Worm (Caenorhabditis elegans) whole organism, young adult: ENCODE measurements around the gene elt-4.
A peak's percentile ranks its signal among the peaks of the same experiment; 100 is the strongest.

Experiments used
- C06A6.2 ChIP-seq: fragments of 200-800 bp; sonication (Bioruptor generic); conservative IDR thresholded peaks from 2 replicates; pipeline ENCODE4 v1.3.6; 2022; ENCODE audit warnings: missing genetic modification characterization, missing compliant biosample characterization
- F33H1.4 ChIP-seq: fragments of 200-800 bp; sonication (Bioruptor generic); IDR thresholded peaks from 2 replicates; pipeline ENCODE4 v1.3.6; 2022; ENCODE audit warnings: missing genetic modification reagents, missing genetic modification characterization, missing compliant biosample characterization
- F39B2.1 ChIP-seq: fragments of 200-800 bp; sonication (Bioruptor generic); IDR thresholded peaks from 2 replicates; pipeline ENCODE4 v1.3.6; 2022; ENCODE audit warnings: missing genetic modification reagents, missing genetic modification characterization, missing compliant biosample characterization
- F57C9.4 ChIP-seq: sonication (generic microtip); optimal IDR thresholded peaks from 2 replicates; lab custom pipeline; 2017; ENCODE audit warnings: mild to moderate bottlenecking, missing genetic modification characterization, missing compliant biosample characterization
- K11D2.4 ChIP-seq: fragments of 200-800 bp; sonication (Bioruptor generic); IDR thresholded peaks from 2 replicates; pipeline ENCODE4 v1.3.6; 2022; ENCODE audit warnings: missing genetic modification reagents, missing genetic modification characterization, missing compliant biosample characterization
- K12H6.12 ChIP-seq: fragments of 200-800 bp; sonication (Bioruptor generic); optimal IDR thresholded peaks from 2 replicates; lab custom pipeline; 2018; ENCODE audit warnings: mild to moderate bottlenecking, missing genetic modification characterization, missing compliant biosample characterization
- Y67H2A.10 ChIP-seq: fragments of 200-800 bp; sonication (Bioruptor generic); conservative IDR thresholded peaks from 2 replicates; pipeline ENCODE4 v1.3.6; 2022; ENCODE audit warnings: missing genetic modification reagents, missing genetic modification characterization, missing compliant biosample characterization
- ama-1 ChIP-seq, 3 experiments: fragments of 150-350 bp in 1 of 3; sonication (generic microtip) in 2 of 3; optimal IDR thresholded peaks; 2 replicates each; lab custom pipeline; 2014 to 2018; ENCODE audit warnings: missing biosample characterization in 2 of 3, missing genetic modification characterization in 2 of 3, missing genetic modification reagents in 2 of 3
- aptf-2 ChIP-seq: fragments of 200-800 bp; sonication (Bioruptor generic); conservative IDR thresholded peaks from 2 replicates; pipeline ENCODE4 v1.3.6; 2022; ENCODE audit warnings: missing genetic modification reagents, missing genetic modification characterization, missing compliant biosample characterization
- aptf-3 ChIP-seq: fragments of 200-800 bp; sonication (Bioruptor generic); IDR thresholded peaks from 2 replicates; pipeline ENCODE4 v1.3.6; 2022; ENCODE audit warnings: missing genetic modification characterization, missing compliant biosample characterization
- attf-5 ChIP-seq: fragments of 200-800 bp; sonication (Bioruptor generic); optimal IDR thresholded peaks from 2 replicates; lab custom pipeline; 2018; ENCODE audit warnings: mild to moderate bottlenecking, missing genetic modification characterization, missing compliant biosample characterization
- bed-2 ChIP-seq: fragments of 200-800 bp; sonication (Bioruptor generic); IDR thresholded peaks from 2 replicates; pipeline ENCODE4 v1.3.6; 2022; ENCODE audit warnings: missing genetic modification reagents, missing genetic modification characterization, missing compliant biosample characterization
- ceh-27 ChIP-seq: fragments of 200-800 bp; sonication (Bioruptor generic); optimal IDR thresholded peaks from 2 replicates; lab custom pipeline; 2018; ENCODE audit warnings: mild to moderate bottlenecking, missing genetic modification characterization, moderate library complexity, missing compliant biosample characterization
- dpl-1 ChIP-seq: fragments of 150-350 bp; optimal IDR thresholded peaks from 2 replicates; lab custom pipeline; 2014; ENCODE audit warnings: missing biosample characterization, missing genetic modification reagents, missing genetic modification characterization
- egl-18 ChIP-seq: fragments of 200-800 bp; sonication (Bioruptor generic); IDR thresholded peaks from 2 replicates; pipeline ENCODE4 v1.3.6; 2022; ENCODE audit warnings: missing genetic modification reagents, missing genetic modification characterization, missing compliant biosample characterization
- egl-44 ChIP-seq: fragments of 200-800 bp; sonication (Bioruptor generic); IDR thresholded peaks from 2 replicates; pipeline ENCODE4 v1.3.6; 2022; ENCODE audit warnings: missing genetic modification reagents, missing genetic modification characterization, missing compliant biosample characterization
- egrh-3 ChIP-seq: fragments of 200-800 bp; sonication (Bioruptor generic); IDR thresholded peaks from 2 replicates; pipeline ENCODE4 v1.3.6; 2022; ENCODE audit warnings: missing genetic modification reagents, missing genetic modification characterization, missing compliant biosample characterization
- ets-4 ChIP-seq: fragments of 200-800 bp; sonication (Bioruptor generic); optimal IDR thresholded peaks from 2 replicates; lab custom pipeline; 2018; ENCODE audit warnings: mild to moderate bottlenecking, missing genetic modification characterization, missing compliant biosample characterization
- him-1 ChIP-seq: sonication (generic microtip); optimal IDR thresholded peaks from 2 replicates; lab custom pipeline; 2016; ENCODE audit warnings: missing genotype, missing genetic modification reagents, missing genetic modification characterization, missing compliant biosample characterization
- hmg-1.2 ChIP-seq: fragments of 200-800 bp; sonication (Bioruptor generic); IDR thresholded peaks from 2 replicates; pipeline ENCODE4 v1.3.6; 2022; ENCODE audit warnings: missing genetic modification reagents, missing genetic modification characterization, missing compliant biosample characterization
- hmg-20 ChIP-seq: fragments of 200-800 bp; sonication (Bioruptor generic); IDR thresholded peaks from 2 replicates; pipeline ENCODE4 v1.3.6; 2022; ENCODE audit warnings: missing genetic modification reagents, missing genetic modification characterization, missing compliant biosample characterization
- hrde-1 ChIP-seq: sonication (generic microtip); optimal IDR thresholded peaks from 2 replicates; lab custom pipeline; 2016; ENCODE audit warnings: missing genetic modification characterization, mild to moderate bottlenecking, missing compliant biosample characterization, moderate library complexity, missing genotype, missing genetic modification reagents, borderline replicate concordance
- let-526 ChIP-seq: fragments of 200-800 bp; sonication (Bioruptor generic); IDR thresholded peaks from 2 replicates; pipeline ENCODE4 v1.3.6; 2022; ENCODE audit warnings: missing genetic modification reagents, missing genetic modification characterization, missing compliant biosample characterization
- let-607 ChIP-seq, 2 experiments: fragments of 200-800 bp in 1 of 2; sonication (Bioruptor generic) in 1 of 2; sonication (generic microtip) in 1 of 2; optimal IDR thresholded peaks; 2 replicates each; lab custom pipeline; 2016 to 2018; ENCODE audit warnings: mild to moderate bottlenecking in 2 of 2, missing compliant biosample characterization in 2 of 2, missing genetic modification characterization in 2 of 2, moderate library complexity in 2 of 2, missing genotype in 1 of 2
- lin-54 ChIP-seq: fragments of 200-800 bp; sonication (Bioruptor generic); optimal IDR thresholded peaks from 2 replicates; lab custom pipeline; 2018; ENCODE audit warnings: mild to moderate bottlenecking, missing genetic modification characterization, missing compliant biosample characterization
- lsl-1 ChIP-seq: fragments of 200-800 bp; sonication (Bioruptor generic); optimal IDR thresholded peaks from 2 replicates; lab custom pipeline; 2018; ENCODE audit warnings: mild to moderate bottlenecking, missing genetic modification characterization, moderate library complexity, missing compliant biosample characterization
- mcd-1 ChIP-seq: fragments of 200-800 bp; sonication (Bioruptor generic); IDR thresholded peaks from 2 replicates; pipeline ENCODE4 v1.3.6; 2022; ENCODE audit warnings: missing genetic modification reagents, missing genetic modification characterization, missing compliant biosample characterization
- mel-28 ChIP-seq: sonication (generic microtip); optimal IDR thresholded peaks from 2 replicates; lab custom pipeline; 2016; ENCODE audit warnings: borderline replicate concordance, mild to moderate bottlenecking, missing genetic modification characterization, missing compliant biosample characterization
- mxl-1 ChIP-seq: sonication (generic microtip); optimal IDR thresholded peaks from 2 replicates; lab custom pipeline; 2016; ENCODE audit warnings: missing genetic modification characterization, missing compliant biosample characterization
- nfya-2 ChIP-seq: fragments of 200-800 bp; sonication (Bioruptor generic); IDR thresholded peaks from 2 replicates; pipeline ENCODE4 v1.3.6; 2022; ENCODE audit warnings: missing genetic modification reagents, missing genetic modification characterization, missing compliant biosample characterization
- pbrm-1 ChIP-seq: fragments of 200-800 bp; sonication (Bioruptor generic); IDR thresholded peaks from 2 replicates; pipeline ENCODE4 v1.3.6; 2022; ENCODE audit warnings: missing genetic modification reagents, missing genetic modification characterization, missing compliant biosample characterization
- pha-4 ChIP-seq: fragments of 150-350 bp; sonication (generic microtip); optimal IDR thresholded peaks from 2 replicates; lab custom pipeline; 2014; ENCODE audit warnings: missing biosample characterization, missing genetic modification reagents, missing genetic modification characterization
- snpc-3.4 ChIP-seq: sonication (generic microtip); optimal IDR thresholded peaks from 2 replicates; lab custom pipeline; 2017; ENCODE audit warnings: missing genetic modification characterization, mild to moderate bottlenecking, missing compliant biosample characterization, antibody characterized with exemption, moderate library complexity, missing genotype, missing genetic modification reagents
- sptf-2 ChIP-seq: fragments of 200-800 bp; sonication (Bioruptor generic); optimal IDR thresholded peaks from 2 replicates; lab custom pipeline; 2018; ENCODE audit warnings: mild to moderate bottlenecking, missing genetic modification characterization, missing compliant biosample characterization
- unc-62 ChIP-seq: fragments of 150-350 bp; optimal IDR thresholded peaks from 2 replicates; lab custom pipeline; 2014; ENCODE audit warnings: missing biosample characterization, missing genetic modification reagents, missing genetic modification characterization
- zfh-2 ChIP-seq: fragments of 200-800 bp; sonication (Bioruptor generic); conservative IDR thresholded peaks from 2 replicates; pipeline ENCODE4 v1.3.6; 2022; ENCODE audit warnings: missing genetic modification reagents, missing genetic modification characterization, missing compliant biosample characterization
- zim-3 ChIP-seq: sonication (generic microtip); optimal IDR thresholded peaks from 2 replicates; lab custom pipeline; 2017; ENCODE audit warnings: mild to moderate bottlenecking, missing genetic modification characterization, moderate library complexity, missing compliant biosample characterization
- ztf-22 ChIP-seq: fragments of 200-800 bp; sonication (Bioruptor generic); optimal IDR thresholded peaks from 2 replicates; lab custom pipeline; 2018; ENCODE audit warnings: mild to moderate bottlenecking, missing genetic modification characterization, moderate library complexity, missing compliant biosample characterization
- ztf-3 ChIP-seq: fragments of 200-800 bp; sonication (Bioruptor generic); optimal IDR thresholded peaks from 2 replicates; lab custom pipeline; 2018; ENCODE audit warnings: mild to moderate bottlenecking, missing genetic modification characterization, missing compliant biosample characterization
- ztf-6 ChIP-seq: fragments of 200-800 bp; sonication (Bioruptor generic); IDR thresholded peaks from 2 replicates; pipeline ENCODE4 v1.3.6; 2022; ENCODE audit warnings: missing genetic modification reagents, missing genetic modification characterization, missing compliant biosample characterization

elt-4 gene

DNA sequence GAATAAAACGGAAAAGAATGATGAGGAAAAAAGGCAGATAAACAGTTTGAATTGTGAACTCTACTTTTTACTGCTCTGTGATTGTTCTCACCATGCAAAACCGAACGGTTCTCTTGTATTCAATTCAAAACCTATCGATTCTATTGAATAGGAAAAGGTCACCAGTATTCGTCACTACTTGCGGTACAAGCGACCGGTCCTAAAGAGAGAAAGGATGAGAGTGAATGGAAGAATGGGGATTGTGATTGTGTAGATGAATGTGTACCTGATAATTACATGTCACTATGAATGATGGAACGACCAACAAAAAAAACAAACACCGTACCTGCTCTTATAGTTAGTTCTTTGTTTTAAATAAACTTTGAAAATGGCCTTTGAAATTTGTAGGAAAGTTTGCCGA lies 42.5 kb upstream of the elt-4 start (continued):
- TF ChIP-seq dpl-1 = no peak

DNA sequence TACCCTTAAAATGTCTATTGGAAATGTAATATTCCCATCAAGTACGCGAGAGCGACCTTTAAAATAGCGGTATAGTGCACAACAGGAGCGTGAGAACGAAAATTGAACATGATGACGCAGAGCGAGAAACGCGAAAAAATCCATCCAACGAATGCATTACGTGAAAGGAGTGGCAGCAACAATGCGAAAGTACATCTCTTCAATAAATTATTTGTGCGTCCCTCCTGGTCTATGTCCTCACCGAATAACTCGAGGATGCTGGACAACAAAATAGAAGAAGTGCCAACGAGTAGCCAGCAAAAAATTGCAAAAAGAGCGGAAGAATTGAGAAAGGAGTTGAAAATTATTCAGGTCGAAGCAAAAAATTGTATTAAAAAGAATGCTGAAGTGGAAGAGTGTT lies 41.5 kb upstream of the elt-4 start:
- TF ChIP-seq hrde-1 (tag; lab: Kevin White, UChicago) (no peak), ceh-27 (GFP tag; lab: Kevin White, UChicago) (peak; percentile 30)

DNA sequence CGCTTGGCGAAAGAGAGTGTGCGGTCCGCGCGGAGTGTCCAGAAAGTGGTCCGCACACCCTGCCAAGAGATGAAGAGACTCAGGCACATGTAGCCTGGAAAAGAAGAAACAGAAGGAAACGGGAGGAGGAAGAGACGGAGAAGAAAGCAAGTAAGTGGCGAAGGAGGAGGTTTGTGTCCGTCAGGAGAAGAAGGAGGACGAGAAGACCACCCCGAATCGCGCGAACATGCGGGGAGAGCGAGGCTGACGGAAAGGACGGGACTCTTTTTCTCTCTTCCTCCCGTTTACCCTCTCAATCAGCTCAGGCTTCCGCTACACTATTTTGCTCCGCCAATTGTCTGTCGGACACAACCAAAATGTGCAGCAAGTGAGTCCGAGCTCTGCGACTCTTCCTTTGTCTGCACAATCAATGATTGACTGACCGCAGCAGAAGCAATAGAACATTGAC lies 39.8 kb upstream of the elt-4 start:
- no peak for TF ChIP-seq mel-28 (tag; lab: Kevin White, UChicago)
- no peak for TF ChIP-seq hmg-20 (GFP tag; lab: Robert Waterston, UW)
- peak; percentile 89 for TF ChIP-seq K12H6.12
- peak; percentile 67 for TF ChIP-seq ceh-27 (GFP tag; lab: Kevin White, UChicago)
- TF ChIP-seq pbrm-1 (GFP tag; lab: Robert Waterston, UW) = 0 out of 2 replicates have a peak, but pooled peaks have one; percentile 48
- no peak for TF ChIP-seq ztf-22 (GFP tag; lab: Kevin White, UChicago)
- TF ChIP-seq mxl-1 (tag; lab: Kevin White, UChicago) = no peak
- no peak for TF ChIP-seq mcd-1
- TF ChIP-seq sptf-2 (GFP tag; lab: Kevin White, UChicago) = no peak
- TF ChIP-seq attf-5 (GFP tag; lab: Kevin White, UChicago) = peak; percentile 33
- peak; percentile 64; the same call in 1 of the 2 replicates for TF ChIP-seq K11D2.4 (GFP tag; lab: Robert Waterston, UW)
- TF ChIP-seq egl-18 = 0 out of 2 replicates have a peak, but pooled peaks have one; percentile 62
- no peak for TF ChIP-seq nfya-2 (GFP tag; lab: Robert Waterston, UW)
- TF ChIP-seq aptf-3 = no peak
- TF ChIP-seq bed-2 (GFP tag; lab: Robert Waterston, UW) = peak; percentile 50; the same call in 1 of the 2 replicates
- no peak for TF ChIP-seq let-607 (tag; optimal IDR thresholded peaks at IDR 0.05; lab: Kevin White, UChicago)
- peak; percentile 60; the same call in 1 of the 2 replicates for TF ChIP-seq ztf-6 (GFP tag; lab: Robert Waterston, UW)
- no peak for TF ChIP-seq let-526 (GFP tag; lab: Robert Waterston, UW)
- TF ChIP-seq zfh-2 (GFP tag; lab: Robert Waterston, UW) = peak; percentile 98
- TF ChIP-seq ets-4 (GFP tag; lab: Kevin White, UChicago) = no peak
- TF ChIP-seq egrh-3 (GFP tag; lab: Robert Waterston, UW) = peak; percentile 66; the same call in 1 of the 2 replicates
- TF ChIP-seq lin-54 = no peak
- TF ChIP-seq hmg-1.2 (GFP tag; lab: Robert Waterston, UW) = peak; percentile 55

- TF ChIP-seq egl-18 (no peak), pha-4 (tag; lab: Kevin White, UChicago) (no peak), Y67H2A.10 (GFP tag; lab: Robert Waterston, UW) (no peak), unc-62 (GFP tag; lab: Kevin White, UChicago) (no peak), lsl-1 (GFP tag; lab: Kevin White, UChicago) (no peak), attf-5 (GFP tag; lab: Kevin White, UChicago) (no peak), him-1 (tag; lab: Kevin White, UChicago) (no peak), F33H1.4 (GFP tag; lab: Robert Waterston, UW) (no peak), zim-3 (tag; lab: Kevin White, UChicago) (no peak), F39B2.1 (GFP tag; lab: Robert Waterston, UW) (no peak), C06A6.2 (GFP tag; lab: Robert Waterston, UW) (no peak), snpc-3.4 (no peak), let-607 (tag; optimal IDR thresholded peaks at IDR 0.05; lab: Kevin White, UChicago) (no peak), F57C9.4 (tag; lab: Kevin White, UChicago) (no peak), ama-1 (optimal IDR thresholded peaks at IDR 0.05; lab: Kevin White, UChicago) (no peak), ama-1 (GFP tag; optimal IDR thresholded peaks at IDR 0.05; lab: Kevin White, UChicago) (no peak), egl-44 (GFP tag; lab: Robert Waterston, UW) (no peak), pbrm-1 (GFP tag; lab: Robert Waterston, UW) (no peak), aptf-2 (GFP tag; lab: Robert Waterston, UW) (no peak), ztf-3 (GFP tag; lab: Kevin White, UChicago) (no peak)
- TF ChIP-seq, all 124 proteins: peak for 0
Measured at ce11 chrX:10437421-10437820, 37.9 kb upstream of the elt-4 start.
